Worm (Caenorhabditis elegans) whole organism, late embryonic: ENCODE results near the gene erp-44.3.

ENCODE experiments used
- K02D7.2 ChIP-seq: sonication (generic microtip); optimal IDR thresholded peaks from 2 replicates; lab custom pipeline; 2017; ENCODE audit warnings: mild to moderate bottlenecking, missing genetic modification characterization, missing compliant biosample characterization
- ama-1 ChIP-seq: fragments of 150-350 bp; optimal IDR thresholded peaks from 2 replicates; lab custom pipeline; 2014
- ceh-14 ChIP-seq: sonication (generic microtip); optimal IDR thresholded peaks from 2 replicates; lab custom pipeline; 2016; ENCODE audit warnings: missing genotype, missing genetic modification characterization, missing compliant biosample characterization
- ceh-19 ChIP-seq: fragments of 200-800 bp; sonication (Bioruptor generic); optimal IDR thresholded peaks from 2 replicates; lab custom pipeline; 2018; ENCODE audit warnings: mild to moderate bottlenecking, missing genetic modification characterization, missing compliant biosample characterization
- ceh-22 ChIP-seq: sonication (generic microtip); optimal IDR thresholded peaks from 2 replicates; lab custom pipeline; 2017; ENCODE audit warnings: missing biosample characterization, missing genetic modification characterization
- ceh-45 ChIP-seq: fragments of 200-800 bp; sonication (Bioruptor generic); IDR thresholded peaks from 2 replicates; pipeline ENCODE4 v1.3.6; 2022; ENCODE audit warnings: missing genetic modification reagents, missing genetic modification characterization, missing compliant biosample characterization
- ceh-48 ChIP-seq: sonication (generic microtip); optimal IDR thresholded peaks from 2 replicates; lab custom pipeline; 2016; ENCODE audit warnings: missing genetic modification characterization, inconsistent platforms, missing compliant biosample characterization
- dmd-4 ChIP-seq: sonication (generic microtip); optimal IDR thresholded peaks from 2 replicates; lab custom pipeline; 2016; ENCODE audit warnings: borderline replicate concordance, missing genetic modification characterization, missing compliant biosample characterization
- elt-4 ChIP-seq: sonication (generic microtip); optimal IDR thresholded peaks from 2 replicates; lab custom pipeline; 2016; ENCODE audit warnings: missing genetic modification characterization, missing compliant biosample characterization
- ets-4 ChIP-seq: sonication (generic microtip); optimal IDR thresholded peaks from 2 replicates; lab custom pipeline; 2016; ENCODE audit warnings: missing genetic modification characterization, missing compliant biosample characterization
- fkh-10 ChIP-seq: fragments of 150-350 bp; optimal IDR thresholded peaks from 2 replicates; lab custom pipeline; 2014; ENCODE audit warnings: missing biosample characterization, missing genetic modification reagents, missing genetic modification characterization
- fkh-6 ChIP-seq: sonication (generic microtip); optimal IDR thresholded peaks from 2 replicates; lab custom pipeline; 2016; ENCODE audit warnings: missing genetic modification characterization, missing compliant biosample characterization
- gmeb-2 ChIP-seq: sonication (generic microtip); optimal IDR thresholded peaks from 2 replicates; lab custom pipeline; 2016; ENCODE audit warnings: missing genetic modification characterization, inconsistent platforms, missing compliant biosample characterization
- hlh-15 ChIP-seq: sonication (generic microtip); optimal IDR thresholded peaks from 2 replicates; lab custom pipeline; 2016; ENCODE audit warnings: missing genetic modification characterization, missing compliant biosample characterization
- lim-6 ChIP-seq: sonication (generic microtip); optimal IDR thresholded peaks from 2 replicates; lab custom pipeline; 2016; ENCODE audit warnings: missing genetic modification characterization, missing compliant biosample characterization
- madf-2 ChIP-seq: sonication (generic microtip); optimal IDR thresholded peaks from 2 replicates; lab custom pipeline; 2017; ENCODE audit warnings: missing genetic modification characterization, missing compliant biosample characterization
- mec-3 ChIP-seq: sonication (generic microtip); optimal IDR thresholded peaks from 2 replicates; lab custom pipeline; 2016; ENCODE audit warnings: borderline replicate concordance, missing genetic modification characterization, missing compliant biosample characterization
- nfya-1 ChIP-seq: sonication (generic microtip); optimal IDR thresholded peaks from 2 replicates; lab custom pipeline; 2017; ENCODE audit warnings: missing genetic modification characterization, mild to moderate bottlenecking, missing compliant biosample characterization, antibody characterized with exemption, moderate library complexity
- nhr-11 ChIP-seq: fragments of 150-350 bp; optimal IDR thresholded peaks from 2 replicates; lab custom pipeline; 2014; ENCODE audit warnings: missing biosample characterization, missing genetic modification characterization
- nhr-232 ChIP-seq: sonication (generic microtip); optimal IDR thresholded peaks from 2 replicates; lab custom pipeline; 2016; ENCODE audit warnings: missing genetic modification characterization, missing compliant biosample characterization
- npax-4 ChIP-seq: sonication (generic microtip); optimal IDR thresholded peaks from 2 replicates; lab custom pipeline; 2016; ENCODE audit warnings: missing genetic modification characterization, missing compliant biosample characterization
- pag-3 ChIP-seq: sonication (generic microtip); optimal IDR thresholded peaks from 2 replicates; lab custom pipeline; 2016; ENCODE audit warnings: missing compliant biosample characterization, missing genetic modification characterization, borderline replicate concordance
- pat-9 ChIP-seq: fragments of 200-800 bp; sonication (Bioruptor generic); optimal IDR thresholded peaks from 2 replicates; lab custom pipeline; 2018; ENCODE audit warnings: mild to moderate bottlenecking, missing genetic modification characterization, moderate library complexity, missing compliant biosample characterization
- pha-2 ChIP-seq: sonication (generic microtip); optimal IDR thresholded peaks from 2 replicates; lab custom pipeline; 2017; ENCODE audit warnings: mild to moderate bottlenecking, missing genetic modification characterization, missing compliant biosample characterization
- pha-4 ChIP-seq: fragments of 150-350 bp; optimal IDR thresholded peaks from 2 replicates; lab custom pipeline; 2018; ENCODE audit warnings: missing biosample characterization, missing genetic modification reagents, missing genetic modification characterization
- pros-1 ChIP-seq: fragments of 150-350 bp; optimal IDR thresholded peaks from 2 replicates; lab custom pipeline; 2014; ENCODE audit warnings: missing biosample characterization, missing genetic modification reagents, missing genetic modification characterization
- ref-2 ChIP-seq: sonication (generic microtip); optimal IDR thresholded peaks from 2 replicates; lab custom pipeline; 2016; ENCODE audit warnings: missing genetic modification characterization, missing compliant biosample characterization
- syd-9 ChIP-seq: sonication (generic microtip); optimal IDR thresholded peaks from 2 replicates; lab custom pipeline; 2016; ENCODE audit warnings: mild to moderate bottlenecking, missing genetic modification characterization, moderate library complexity, missing compliant biosample characterization
- tbx-7 ChIP-seq: sonication (generic microtip); optimal IDR thresholded peaks from 2 replicates; lab custom pipeline; 2016; ENCODE audit warnings: missing genotype, missing genetic modification characterization, missing compliant biosample characterization
- unc-3 ChIP-seq, 2 experiments: fragments of 200-800 bp in 1 of 2; sonication (Bioruptor generic) in 1 of 2; sonication (generic microtip) in 1 of 2; conservative IDR thresholded peaks in 1 of 2; optimal IDR thresholded peaks in 1 of 2; 2 replicates each; pipeline versions ENCODE4 v1.3.6 to Lab custom; 2016 to 2022; ENCODE audit warnings: missing compliant biosample characterization in 2 of 2, missing genetic modification characterization in 2 of 2, missing genetic modification reagents in 1 of 2
- unc-42 ChIP-seq: sonication (generic microtip); optimal IDR thresholded peaks from 2 replicates; lab custom pipeline; 2016; ENCODE audit warnings: missing genotype, missing genetic modification characterization, missing compliant biosample characterization
- unc-86 ChIP-seq: sonication (generic microtip); optimal IDR thresholded peaks from 2 replicates; lab custom pipeline; 2016; ENCODE audit warnings: missing genetic modification characterization, missing compliant biosample characterization
- zip-5 ChIP-seq: sonication (generic microtip); optimal IDR thresholded peaks from 2 replicates; lab custom pipeline; 2016; ENCODE audit warnings: missing genetic modification characterization, missing compliant biosample characterization
- ztf-16 ChIP-seq: sonication (generic microtip); optimal IDR thresholded peaks from 2 replicates; lab custom pipeline; 2017; ENCODE audit warnings: missing genetic modification characterization, missing compliant biosample characterization

Gene erp-44.3

ce11 chrIV:8114535-8114934 lies 7.9 kb upstream of the erp-44.3 start:
- TF ChIP-seq syd-9 (tag; lab: Kevin White, UChicago), result no peak
- no peak for TF ChIP-seq pha-4 (tag; lab: Kevin White, UChicago)
- TF ChIP-seq ama-1 (lab: Kevin White, UChicago), result no peak
- TF ChIP-seq zip-5, result no peak
- no peak for TF ChIP-seq ceh-22 (tag; lab: Kevin White, UChicago)
- TF ChIP-seq madf-2 (tag; lab: Kevin White, UChicago), result no peak
- no peak for TF ChIP-seq fkh-6 (tag; lab: Kevin White, UChicago)
- TF ChIP-seq pha-2 (tag; lab: Kevin White, UChicago), result no peak
- no peak for TF ChIP-seq hlh-15 (tag; lab: Kevin White, UChicago)
- TF ChIP-seq ref-2 (tag; lab: Kevin White, UChicago), result no peak
- no peak for TF ChIP-seq pat-9 (tag; lab: Kevin White, UChicago)
- TF ChIP-seq ceh-48 (tag; lab: Kevin White, UChicago), result no peak
- TF ChIP-seq K02D7.2 (tag; lab: Kevin White, UChicago), result no peak
- TF ChIP-seq unc-86 (tag; lab: Kevin White, UChicago), result no peak
- no peak for TF ChIP-seq npax-4 (tag; lab: Kevin White, UChicago)
- no peak for TF ChIP-seq pros-1
- TF ChIP-seq nhr-11, result no peak

- TF ChIP-seq dmd-4 (tag; lab: Kevin White, UChicago), result no peak
- no peak for TF ChIP-seq ets-4 (tag; lab: Kevin White, UChicago)
Observed at ce11 chrIV:8115462-8115861, 7.0 kb upstream of the erp-44.3 start, which contains the start of gene irld-8. Gene irld-8, plus strand, starts transcription at chrIV:8115762.

ce11 chrIV:8118790-8119189 lies 3.7 kb upstream of the erp-44.3 start, which contains the start of gene F42G8.8:
Gene F42G8.8, plus strand, starts transcription at chrIV:8119090.
- TF ChIP-seq hlh-15 (tag; lab: Kevin White, UChicago) (no peak), nfya-1 (tag; lab: Kevin White, UChicago) (no peak)

- TF ChIP-seq unc-3 (GFP tag; conservative IDR thresholded peaks at IDR 0.05; lab: Robert Waterston, UW), result no peak
- TF ChIP-seq unc-3 (tag; optimal IDR thresholded peaks at IDR 0.05; lab: Kevin White, UChicago), result no peak
- TF ChIP-seq mec-3 (tag; lab: Kevin White, UChicago), result no peak
Observed at ce11 chrIV:8126902-8127301, 4.5 kb downstream of the erp-44.3 start, which contains the start of gene ceph-41. Gene ceph-41, plus strand, starts transcription at chrIV:8127202.

ce11 chrIV:8127430-8127829 lies 5.0 kb downstream of the erp-44.3 start:
- TF ChIP-seq unc-86 (tag; lab: Kevin White, UChicago) (no peak), ceh-19 (GFP tag; lab: Kevin White, UChicago) (no peak), nhr-232 (no peak), fkh-10 (GFP tag; lab: Kevin White, UChicago) (no peak), pag-3 (tag; lab: Kevin White, UChicago) (no peak), tbx-7 (tag; lab: Kevin White, UChicago) (no peak), ceh-14 (tag; lab: Kevin White, UChicago) (no peak), ztf-16 (tag; lab: Kevin White, UChicago) (no peak)

- TF ChIP-seq elt-4 (tag; lab: Kevin White, UChicago), result no peak
- no peak for TF ChIP-seq ama-1 (lab: Kevin White, UChicago)
- TF ChIP-seq nfya-1 (tag; lab: Kevin White, UChicago), result no peak
- TF ChIP-seq nhr-232, result no peak
- no peak for TF ChIP-seq lim-6 (tag; lab: Kevin White, UChicago)
- TF ChIP-seq ceh-45, result no peak
- TF ChIP-seq unc-86 (tag; lab: Kevin White, UChicago), result no peak
- TF ChIP-seq unc-42, result no peak
- TF ChIP-seq gmeb-2 (tag; lab: Kevin White, UChicago), result no peak
- TF ChIP-seq ztf-16 (tag; lab: Kevin White, UChicago), result no peak
- TF ChIP-seq, all 69 proteins: peak for 0
Observed at ce11 chrIV:8130131-8130611, 7.7 kb downstream of the erp-44.3 start, which contains the start of the genes ndub-11 and moc-3. Gene ndub-11, minus strand, starts transcription at chrIV:8130231. Gene moc-3, plus strand, starts transcription at chrIV:8130561.
